Worm (Caenorhabditis elegans): ENCODE measurements around the gene frpr-17.
A peak's percentile ranks its signal among the peaks of the same experiment; 100 is the strongest.

The frpr-17 gene

DNA sequence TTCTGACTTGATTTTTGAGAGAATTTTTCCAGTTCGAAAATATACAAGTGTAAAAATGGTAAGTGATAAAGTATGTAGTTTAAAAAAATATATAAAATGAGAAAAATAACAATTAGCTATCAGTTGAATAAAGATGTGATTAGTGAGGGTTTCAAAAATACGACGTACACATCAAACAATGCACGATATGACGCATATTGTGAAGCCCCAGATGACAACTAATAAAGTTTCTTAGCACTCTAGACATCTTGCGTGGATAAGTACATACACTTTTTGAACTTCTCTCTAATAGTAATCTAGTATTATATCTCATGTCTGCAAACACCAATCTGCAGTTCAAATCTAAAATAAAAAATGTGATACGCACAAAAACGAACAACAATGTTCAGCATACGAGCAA, 24.5 kb downstream of the frpr-17 start:
- TF ChIP-seq aha-1 (tag) (peak; percentile 55), zag-1 (tag; optimal IDR thresholded peaks at IDR 0.05) (no peak)

DNA sequence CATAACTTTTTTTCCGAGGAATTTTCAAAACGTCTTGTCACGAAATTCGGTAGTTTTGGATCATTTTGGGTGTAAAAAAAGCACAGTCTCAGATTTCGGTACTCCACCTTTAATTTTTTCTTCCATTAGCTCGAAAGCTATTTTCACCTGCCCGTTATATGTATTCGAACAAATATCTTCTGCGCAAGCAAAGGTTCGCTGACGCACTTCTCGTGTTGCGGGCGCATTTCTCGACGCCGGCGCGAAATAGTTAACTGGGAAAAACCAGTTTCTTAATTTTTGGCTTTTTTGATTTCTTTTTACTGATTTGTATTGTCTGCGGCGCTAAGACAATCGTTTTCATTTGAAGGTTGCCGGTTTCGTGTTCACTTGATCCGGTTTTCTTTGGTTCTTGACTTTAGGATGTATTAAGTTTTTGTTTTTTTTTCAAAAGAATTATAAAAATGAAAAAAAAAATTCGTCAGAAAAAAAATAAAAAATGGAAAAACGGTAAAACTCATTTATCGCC, 29.8 kb downstream of the frpr-17 start:
- TF ChIP-seq daf-19 (GFP tag; conservative IDR thresholded peaks at IDR 0.05): no peak
- no peak for TF ChIP-seq lsy-2 (tag; optimal IDR thresholded peaks at IDR 0.05)
- no peak for TF ChIP-seq madf-9 (GFP tag; conservative IDR thresholded peaks at IDR 0.05)
- TF ChIP-seq aha-1 (tag): peak; percentile 68

DNA sequence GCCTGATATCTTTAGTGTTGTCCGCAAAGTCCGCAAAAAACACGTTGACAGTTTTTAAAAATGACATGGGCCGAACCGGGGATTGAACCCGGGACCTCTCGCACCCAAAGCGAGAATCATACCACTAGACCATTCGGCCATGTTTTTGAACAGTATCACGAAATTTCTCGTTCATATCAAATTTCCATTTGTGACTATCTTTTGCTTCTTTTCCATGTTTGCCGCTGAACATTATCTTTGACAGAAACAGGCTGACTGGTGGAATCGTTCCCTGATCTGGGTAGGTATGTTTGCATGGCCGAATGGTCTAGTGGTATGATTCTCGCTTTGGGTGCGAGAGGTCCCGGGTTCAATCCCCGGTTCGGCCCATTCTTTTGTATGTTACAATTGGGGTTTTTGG, 31.9 kb downstream of the frpr-17 start:
- peak; percentile 71 for TF ChIP-seq nhr-102 (tag; optimal IDR thresholded peaks at IDR 0.05)
- peak; percentile 44 for TF ChIP-seq mxl-3 (GFP tag; optimal IDR thresholded peaks at IDR 0.05)
- TF ChIP-seq ceh-20 (GFP tag; IDR thresholded peaks at IDR 0.05): peak; percentile 18; the same call in 1 of the 2 replicates
- peak; percentile 37 for TF ChIP-seq hlh-30 (tag; optimal IDR thresholded peaks at IDR 0.05; ENCODE audit: insufficient read depth)
- TF ChIP-seq nhr-25 (tag; optimal IDR thresholded peaks at IDR 0.05; ENCODE audit: borderline replicate concordance, insufficient read depth): peak; percentile 2
- TF ChIP-seq zfp-2 (tag; optimal IDR thresholded peaks at IDR 0.05): peak; percentile 43
- TF ChIP-seq saeg-2 (GFP tag; IDR thresholded peaks at IDR 0.05): 0 out of 2 replicates have a peak, but pooled peaks have one; percentile 49
- peak; percentile 60 for TF ChIP-seq snpc-1.2 (GFP tag; IDR thresholded peaks at IDR 0.05)
- TF ChIP-seq ctbp-1 (GFP tag; IDR thresholded peaks at IDR 0.05): 0 out of 2 replicates have a peak, but pooled peaks have one; percentile 46
- TF ChIP-seq D1046.2 (GFP tag; IDR thresholded peaks at IDR 0.05): peak; percentile 75; the same call in 1 of the 2 replicates
- peak; percentile 65; the same call in 1 of the 2 replicates for TF ChIP-seq nhr-41 (GFP tag; IDR thresholded peaks at IDR 0.05)
- TF ChIP-seq zfp-3 (GFP tag; conservative IDR thresholded peaks at IDR 0.05): peak; percentile 49; the same call in 1 of the 2 replicates
- TF ChIP-seq spr-1 (tag; optimal IDR thresholded peaks at IDR 0.05): peak; percentile 51
- peak; percentile 48 for TF ChIP-seq zip-2 (tag; optimal IDR thresholded peaks at IDR 0.05)
- peak; percentile 48 for TF ChIP-seq lin-13 (GFP tag; optimal IDR thresholded peaks at IDR 0.05)
- peak; percentile 53 for TF ChIP-seq duxl-1 (tag; optimal IDR thresholded peaks at IDR 0.05; ENCODE audit: poor library complexity)
- TF ChIP-seq rbr-2 (tag; optimal IDR thresholded peaks at IDR 0.05): peak; percentile 7
- peak; percentile 21; the same call in 1 of the 2 replicates for TF ChIP-seq tra-1 (GFP tag; IDR thresholded peaks at IDR 0.05)
- TF ChIP-seq hmg-1.1 (GFP tag; IDR thresholded peaks at IDR 0.05): peak; percentile 65
- TF ChIP-seq lim-7 (GFP tag; IDR thresholded peaks at IDR 0.05): peak; percentile 58
- TF ChIP-seq T20F7.1 (GFP tag; optimal IDR thresholded peaks at IDR 0.05): peak; percentile 9
- TF ChIP-seq dmd-9 (GFP tag; IDR thresholded peaks at IDR 0.05): peak; percentile 62; the same call in 1 of the 2 replicates
- TF ChIP-seq F26F4.8 (GFP tag; conservative IDR thresholded peaks at IDR 0.05): 0 out of 2 replicates have a peak, but pooled peaks have one; percentile 57
- TF ChIP-seq mdt-29 (GFP tag; IDR thresholded peaks at IDR 0.05): 0 out of 2 replicates have a peak, but pooled peaks have one; percentile 71
- TF ChIP-seq nhr-48 (tag; optimal IDR thresholded peaks at IDR 0.05): peak; percentile 71
- TF ChIP-seq nhr-42 (GFP tag; IDR thresholded peaks at IDR 0.05): 0 out of 2 replicates have a peak, but pooled peaks have one; percentile 36
- peak; percentile 45 for TF ChIP-seq gei-8 (GFP tag; optimal IDR thresholded peaks at IDR 0.05)
- peak; percentile 40 for TF ChIP-seq nhr-28 (tag; optimal IDR thresholded peaks at IDR 0.05)
- TF ChIP-seq daf-16 (GFP tag; optimal IDR thresholded peaks at IDR 0.05): peak in 1 of 2 experiments; percentile 79
- peak; percentile 66 for TF ChIP-seq daf-16 (tag; optimal IDR thresholded peaks at IDR 0.05)
- peak; percentile 84 for TF ChIP-seq aha-1 (tag)
- peak; percentile 59; the same call in 1 of the 2 replicates for TF ChIP-seq php-3 (GFP tag; IDR thresholded peaks at IDR 0.05)
- peak; percentile 43 for TF ChIP-seq dmd-6 (GFP tag; IDR thresholded peaks at IDR 0.05)

Data from whole organism, L4 larva.